Fruit fly (Drosophila melanogaster): ENCODE data around the gene Pax.

dm6 chr2L:19434260-19434659, 7.9 kb upstream of the Pax start:
- no peak for TF ChIP-seq CG8478 (optimal IDR thresholded peaks at IDR 0.05)
- no peak for TF ChIP-seq CTCF (optimal IDR thresholded peaks at IDR 0.05)
